Fruit fly (Drosophila melanogaster): Measurements from ENCODE around the gene CG10650.

The CG10650 gene

dm6 chr2L:19045111-19045560 lies 49.4 kb upstream of the CG10650 start, which contains the start of the genes Ttc19 and Acn (continued):
- TF ChIP-seq CG12219 (GFP tag; optimal IDR thresholded peaks at IDR 0.05) = peak; percentile 59
- peak; percentile 91 for TF ChIP-seq gro (GFP tag; optimal IDR thresholded peaks at IDR 0.05)
- TF ChIP-seq Spps (tag; optimal IDR thresholded peaks at IDR 0.05) = peak; percentile 65
- TF ChIP-seq slp2 (GFP tag; optimal IDR thresholded peaks at IDR 0.05) = peak; percentile 86
- TF ChIP-seq h (optimal IDR thresholded peaks at IDR 0.05) = no peak
- peak; percentile 85 for TF ChIP-seq CG3847 (GFP tag; IDR thresholded peaks at IDR 0.05)
- TF ChIP-seq kni (GFP tag; optimal IDR thresholded peaks at IDR 0.05) = no peak
- peak; percentile 96 for TF ChIP-seq bbx (GFP tag; IDR thresholded peaks at IDR 0.05; ENCODE audit: partially characterized antibody)
- peak; percentile 67; the same call in 2 of the 3 replicates for TF ChIP-seq ase (GFP tag; IDR thresholded peaks at IDR 0.05)
- peak; percentile 45 for TF ChIP-seq CG6765 (GFP tag; optimal IDR thresholded peaks at IDR 0.05)
- TF ChIP-seq ap (GFP tag; IDR thresholded peaks at IDR 0.05) = peak; percentile 68
- TF ChIP-seq fu2 (GFP tag; optimal IDR thresholded peaks at IDR 0.05) = peak; percentile 90
- TF ChIP-seq CG31365 (tag; optimal IDR thresholded peaks at IDR 0.05) = no peak
- peak; percentile 98 for TF ChIP-seq CG16813 (GFP tag; IDR thresholded peaks at IDR 0.05; ENCODE audit: partially characterized antibody)
- TF ChIP-seq Camta (GFP tag; optimal IDR thresholded peaks at IDR 0.05) = peak; percentile 89
- peak; percentile 91 for TF ChIP-seq CG34224 (GFP tag; IDR thresholded peaks at IDR 0.05; ENCODE audit: partially characterized antibody)
- TF ChIP-seq CG18011 (GFP tag; optimal IDR thresholded peaks at IDR 0.05) = peak; percentile 63
- TF ChIP-seq nerfin-2 (GFP tag; IDR thresholded peaks at IDR 0.05; ENCODE audit: partially characterized antibody) = peak; percentile 87
- peak; percentile 82 for TF ChIP-seq Chrac-16 (GFP tag; optimal IDR thresholded peaks at IDR 0.05)
- TF ChIP-seq slou (GFP tag; optimal IDR thresholded peaks at IDR 0.05) = peak; percentile 69
- 0 out of 2 replicates have a peak, but pooled peaks have one; percentile 20 for TF ChIP-seq Gsc (GFP tag; IDR thresholded peaks at IDR 0.05)
- peak; percentile 83 for TF ChIP-seq CG9876 (GFP tag; optimal IDR thresholded peaks at IDR 0.05)
- peak; percentile 85 for TF ChIP-seq CG2678 (tag; optimal IDR thresholded peaks at IDR 0.05)
- TF ChIP-seq CG12942 (GFP tag; optimal IDR thresholded peaks at IDR 0.05) = peak; percentile 79
- peak; percentile 80 for TF ChIP-seq dm (GFP tag; optimal IDR thresholded peaks at IDR 0.05)
- peak; percentile 90 for TF ChIP-seq Xbp1 (GFP tag; optimal IDR thresholded peaks at IDR 0.05)
- peak; percentile 95 for TF ChIP-seq Doc3 (GFP tag; IDR thresholded peaks at IDR 0.05; ENCODE audit: partially characterized antibody)
- peak; percentile 71; the same call in 2 of the 3 replicates for TF ChIP-seq otp (GFP tag; IDR thresholded peaks at IDR 0.05)
- peak; percentile 88 for TF ChIP-seq sug (tag; optimal IDR thresholded peaks at IDR 0.05)
- TF ChIP-seq CG2202 (tag; optimal IDR thresholded peaks at IDR 0.05) = peak; percentile 66
- TF ChIP-seq ems (GFP tag; optimal IDR thresholded peaks at IDR 0.05) = peak; percentile 85
- no peak for TF ChIP-seq MTF-1 (GFP tag; optimal IDR thresholded peaks at IDR 0.05; ENCODE audit: borderline replicate concordance)
- peak; percentile 75 for TF ChIP-seq Ada2b (GFP tag; IDR thresholded peaks at IDR 0.05)
- no peak for TF ChIP-seq abd-A (tag; optimal IDR thresholded peaks at IDR 0.05)
- peak; percentile 83 for TF ChIP-seq CG18476 (GFP tag; optimal IDR thresholded peaks at IDR 0.05)
- peak; percentile 82 for TF ChIP-seq CG31224 (GFP tag; IDR thresholded peaks at IDR 0.05)
- TF ChIP-seq CG9797 (GFP tag; optimal IDR thresholded peaks at IDR 0.05) = peak; percentile 39
- TF ChIP-seq lab (GFP tag; optimal IDR thresholded peaks at IDR 0.05) = peak; percentile 84
- TF ChIP-seq ranshi (GFP tag; IDR thresholded peaks at IDR 0.05) = peak; percentile 68
- TF ChIP-seq CG10565 (GFP tag; optimal IDR thresholded peaks at IDR 0.05) = peak; percentile 9
- peak; percentile 37 for TF ChIP-seq gfzf (GFP tag; optimal IDR thresholded peaks at IDR 0.05)
- TF ChIP-seq Dref (GFP tag; IDR thresholded peaks at IDR 0.05) = peak; percentile 92
- peak; percentile 89 for TF ChIP-seq HmgD (GFP tag; optimal IDR thresholded peaks at IDR 0.05)
- TF ChIP-seq HLH54F (GFP tag; optimal IDR thresholded peaks at IDR 0.05) = peak; percentile 93
- TF ChIP-seq hb (GFP tag; IDR thresholded peaks at IDR 0.05; ENCODE audit: partially characterized antibody) = peak; percentile 95
- TF ChIP-seq GATAe (GFP tag; conservative IDR thresholded peaks at IDR 0.05) = peak; percentile 42; the same call in 1 of the 2 replicates
- peak; percentile 88 for TF ChIP-seq gem (tag; optimal IDR thresholded peaks at IDR 0.05)
- peak; percentile 76 for TF ChIP-seq en (GFP tag; optimal IDR thresholded peaks at IDR 0.05)
- TF ChIP-seq sens (GFP tag) = peak; percentile 98
- 0 out of 2 replicates have a peak, but pooled peaks have one; percentile 46 for TF ChIP-seq CG16779 (GFP tag; IDR thresholded peaks at IDR 0.05)

All from whole organism, embryonic.